Worm (Caenorhabditis elegans) whole organism, midembryonic: Measurements from ENCODE around the gene ugt-23.

Source experiments
- T22C8.4 ChIP-seq: fragments of 200-800 bp; sonication (Bioruptor generic); IDR thresholded peaks from 2 replicates; pipeline ENCODE4 v1.3.6; 2022; ENCODE audit warnings: missing genetic modification characterization, missing compliant biosample characterization
- cog-1 ChIP-seq: sonication (generic microtip); optimal IDR thresholded peaks from 2 replicates; lab custom pipeline; 2016; ENCODE audit warnings: missing genetic modification characterization, missing compliant biosample characterization
- flt-1 ChIP-seq: fragments of 200-800 bp; sonication (Bioruptor generic); IDR thresholded peaks from 2 replicates; pipeline ENCODE4 v1.3.6; 2022; ENCODE audit warnings: missing genetic modification characterization, missing compliant biosample characterization
- klf-2 ChIP-seq: fragments of 200-800 bp; sonication (Bioruptor generic); conservative IDR thresholded peaks from 2 replicates; pipeline ENCODE4 v1.3.6; 2022; ENCODE audit warnings: missing genetic modification reagents, missing genetic modification characterization, missing compliant biosample characterization
- med-1 ChIP-seq: sonication (generic microtip); optimal IDR thresholded peaks from 2 replicates; lab custom pipeline; 2017; ENCODE audit warnings: missing genetic modification characterization, mild to moderate bottlenecking, missing compliant biosample characterization, antibody characterized with exemption, missing genetic modification reagents; ENCODE audit not compliant: insufficient read depth
- ref-1 ChIP-seq: fragments of 200-800 bp; sonication (Bioruptor generic); conservative IDR thresholded peaks from 2 replicates; pipeline ENCODE4 v1.3.6; 2022; ENCODE audit warnings: missing genetic modification reagents, missing genetic modification characterization, missing compliant biosample characterization
- tab-1 ChIP-seq: fragments of 200-800 bp; sonication (Bioruptor generic); IDR thresholded peaks from 2 replicates; pipeline ENCODE4 v1.3.6; 2022; ENCODE audit warnings: missing genetic modification characterization, missing compliant biosample characterization
- ztf-23 ChIP-seq: fragments of 200-800 bp; sonication (Bioruptor generic); IDR thresholded peaks from 2 replicates; pipeline ENCODE4 v1.3.6; 2022; ENCODE audit warnings: missing genetic modification reagents, missing genetic modification characterization, missing compliant biosample characterization
- ztf-29 ChIP-seq: fragments of 200-800 bp; sonication (Bioruptor generic); IDR thresholded peaks from 2 replicates; pipeline ENCODE4 v1.3.6; 2022; ENCODE audit warnings: missing genetic modification reagents, missing genetic modification characterization, missing compliant biosample characterization

The ugt-23 gene

ce11 chrX:9924962-9925361 is at the start of gene ugt-23:
Gene ugt-23 (minus strand): TSS chrX:9925173.
- TF ChIP-seq T22C8.4 (GFP tag; lab: Robert Waterston, UW) = no peak
- no peak for TF ChIP-seq ztf-23 (GFP tag; lab: Robert Waterston, UW)
- TF ChIP-seq med-1 (GFP tag; lab: Kevin White, UChicago) = no peak
- TF ChIP-seq ref-1 = no peak
- no peak for TF ChIP-seq klf-2 (GFP tag; lab: Robert Waterston, UW)
- TF ChIP-seq flt-1 = no peak
- no peak for TF ChIP-seq cog-1
- no peak for TF ChIP-seq tab-1 (GFP tag; lab: Robert Waterston, UW)
- TF ChIP-seq ztf-29 (GFP tag; lab: Robert Waterston, UW) = no peak

ce11 chrX:9965275-9965674 is 40.3 kb upstream of the ugt-23 start, which contains the start of gene pssy-1:
Gene pssy-1 (plus strand): TSS chrX:9965592.
- TF ChIP-seq flt-1 (no peak), ztf-29 (GFP tag; lab: Robert Waterston, UW) (no peak), klf-2 (GFP tag; lab: Robert Waterston, UW) (no peak), ref-1 (no peak), cog-1 (no peak), ztf-23 (GFP tag; lab: Robert Waterston, UW) (no peak), med-1 (GFP tag; lab: Kevin White, UChicago) (no peak), T22C8.4 (GFP tag; lab: Robert Waterston, UW) (no peak), tab-1 (GFP tag; lab: Robert Waterston, UW) (no peak)

DNA sequence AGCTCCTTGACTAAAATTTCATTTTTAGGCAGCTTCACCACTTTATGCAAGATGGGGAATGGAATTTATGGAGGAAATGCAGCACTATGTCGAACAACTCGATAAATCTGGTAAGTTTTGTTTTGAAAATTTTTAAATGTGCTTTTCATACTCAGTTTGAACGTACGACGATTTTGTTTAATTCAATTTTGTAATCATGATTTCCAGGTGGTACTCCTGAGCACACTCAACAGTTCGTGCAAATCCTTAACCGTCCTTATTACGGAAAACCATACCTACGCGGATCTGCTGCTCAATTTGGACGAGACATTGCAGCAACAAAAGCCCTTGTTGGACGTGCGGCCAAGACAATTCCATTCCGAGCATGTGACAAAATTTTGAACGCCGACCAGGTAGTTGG is 37.6 kb upstream of the ugt-23 start:
- TF ChIP-seq cog-1 (no peak), ztf-23 (GFP tag; lab: Robert Waterston, UW) (no peak), ztf-29 (GFP tag; lab: Robert Waterston, UW) (no peak), med-1 (GFP tag; lab: Kevin White, UChicago) (no peak), T22C8.4 (GFP tag; lab: Robert Waterston, UW) (no peak), tab-1 (GFP tag; lab: Robert Waterston, UW) (no peak), ref-1 (no peak), flt-1 (no peak), klf-2 (GFP tag; lab: Robert Waterston, UW) (no peak)

DNA sequence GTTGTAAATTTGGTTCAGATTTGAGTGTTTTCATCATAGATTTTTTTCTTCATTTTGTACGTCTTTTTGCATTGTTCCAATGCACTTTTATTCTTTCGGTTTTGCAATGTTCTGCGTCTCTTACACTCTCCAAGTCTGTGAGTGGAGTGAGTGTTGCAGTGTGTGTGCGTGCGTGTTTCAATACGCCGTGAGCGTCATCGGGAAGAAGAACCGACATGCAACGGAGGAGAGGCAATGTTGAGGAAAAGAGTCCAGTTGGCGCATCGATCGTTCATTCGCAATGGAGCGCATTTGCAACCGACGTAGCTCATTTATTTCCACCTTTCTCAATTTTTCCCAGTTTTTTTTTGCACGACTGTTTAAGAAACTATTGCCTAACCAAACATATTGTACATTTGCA is 33.6 kb upstream of the ugt-23 start, which contains the start of gene ZC506.1:
Gene ZC506.1 (plus strand): TSS at position 400 of the 400 bp plus-strand sequence.
- no peak for TF ChIP-seq tab-1 (GFP tag; lab: Robert Waterston, UW)
- TF ChIP-seq ref-1 = no peak
- TF ChIP-seq T22C8.4 (GFP tag; lab: Robert Waterston, UW) = peak; percentile 95
- TF ChIP-seq med-1 (GFP tag; lab: Kevin White, UChicago) = no peak
- no peak for TF ChIP-seq ztf-29 (GFP tag; lab: Robert Waterston, UW)
- TF ChIP-seq cog-1 = peak; percentile 93
- TF ChIP-seq ztf-23 (GFP tag; lab: Robert Waterston, UW) = peak; percentile 72
- no peak for TF ChIP-seq klf-2 (GFP tag; lab: Robert Waterston, UW)
- TF ChIP-seq flt-1 = peak; percentile 79

DNA sequence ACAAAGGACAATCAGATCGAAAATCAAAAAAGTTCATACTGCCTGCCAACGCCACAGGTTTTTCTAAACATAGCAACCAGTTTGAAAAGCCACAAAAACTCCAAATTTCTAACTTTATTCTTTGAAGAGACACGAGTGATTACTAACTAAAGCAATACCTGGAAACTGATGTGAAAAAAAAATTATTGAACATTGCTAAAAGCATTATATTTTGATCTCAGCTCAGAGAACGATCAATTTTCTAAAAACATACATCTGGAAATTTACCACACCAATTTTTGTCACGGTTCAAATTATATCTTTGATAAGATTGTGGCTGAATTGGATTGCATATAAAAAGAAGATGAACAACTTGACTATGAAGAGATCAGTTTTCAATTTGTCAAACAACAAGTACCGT is 32.5 kb upstream of the ugt-23 start:
- TF ChIP-seq tab-1 (GFP tag; lab: Robert Waterston, UW) = no peak
- no peak for TF ChIP-seq ztf-23 (GFP tag; lab: Robert Waterston, UW)
- no peak for TF ChIP-seq flt-1
- no peak for TF ChIP-seq T22C8.4 (GFP tag; lab: Robert Waterston, UW)
- TF ChIP-seq ztf-29 (GFP tag; lab: Robert Waterston, UW) = no peak

ce11 chrX:9956052-9956451 is 31.1 kb upstream of the ugt-23 start:
- no peak for TF ChIP-seq flt-1
- no peak for TF ChIP-seq ztf-23 (GFP tag; lab: Robert Waterston, UW)
- TF ChIP-seq ref-1 = no peak
- TF ChIP-seq ztf-29 (GFP tag; lab: Robert Waterston, UW) = no peak
- TF ChIP-seq T22C8.4 (GFP tag; lab: Robert Waterston, UW) = no peak
- no peak for TF ChIP-seq med-1 (GFP tag; lab: Kevin White, UChicago)
- TF ChIP-seq tab-1 (GFP tag; lab: Robert Waterston, UW) = no peak
- no peak for TF ChIP-seq cog-1
- no peak for TF ChIP-seq klf-2 (GFP tag; lab: Robert Waterston, UW)

ce11 chrX:9954483-9955041 is 29.6 kb upstream of the ugt-23 start, which contains the start of gene cysl-1:
Gene cysl-1 (minus strand): TSS chrX:9954533.
- TF ChIP-seq tab-1 (GFP tag; lab: Robert Waterston, UW) (no peak), ztf-23 (GFP tag; lab: Robert Waterston, UW) (no peak), med-1 (GFP tag; lab: Kevin White, UChicago) (no peak), flt-1 (no peak), T22C8.4 (GFP tag; lab: Robert Waterston, UW) (no peak), cog-1 (no peak), ref-1 (no peak), klf-2 (GFP tag; lab: Robert Waterston, UW) (no peak), ztf-29 (GFP tag; lab: Robert Waterston, UW) (no peak)

ce11 chrX:9948963-9949362 is 24.0 kb upstream of the ugt-23 start, which contains the start of gene nas-37:
Gene nas-37 (minus strand): TSS chrX:9949063.
- no peak for TF ChIP-seq ztf-23 (GFP tag; lab: Robert Waterston, UW)
- TF ChIP-seq tab-1 (GFP tag; lab: Robert Waterston, UW) = no peak
- no peak for TF ChIP-seq ref-1
- TF ChIP-seq T22C8.4 (GFP tag; lab: Robert Waterston, UW) = no peak

ce11 chrX:9948528-9948927 is 23.6 kb upstream of the ugt-23 start:
- no peak for TF ChIP-seq flt-1

DNA sequence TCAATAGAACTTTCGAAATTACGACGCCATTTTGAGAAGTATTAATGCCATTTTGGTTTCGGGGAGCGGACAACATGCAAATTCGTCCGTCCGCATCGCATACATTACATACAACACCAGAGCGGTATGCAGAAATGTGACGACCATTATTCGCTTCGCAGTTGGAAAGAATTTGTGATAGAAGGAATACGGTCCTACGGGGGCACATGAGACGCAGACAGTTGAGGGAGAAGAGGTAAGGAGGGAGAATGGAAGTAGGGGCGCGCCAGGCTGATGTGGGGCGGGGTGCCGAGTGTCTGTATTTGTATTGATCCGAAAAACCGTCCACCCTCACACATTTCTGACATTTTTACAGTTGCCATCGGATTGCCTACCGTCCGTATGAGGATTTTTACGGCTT is 16.4 kb upstream of the ugt-23 start:
- 0 out of 2 replicates have a peak, but pooled peaks have one; percentile 8 for TF ChIP-seq ztf-23 (GFP tag; lab: Robert Waterston, UW)
- no peak for TF ChIP-seq tab-1 (GFP tag; lab: Robert Waterston, UW)
- TF ChIP-seq T22C8.4 (GFP tag; lab: Robert Waterston, UW) = no peak
- no peak for TF ChIP-seq flt-1
